Worm (Caenorhabditis elegans) whole organism, late embryonic: ENCODE data around the gene T05C7.7.

Source experiments
- ceh-45 ChIP-seq: fragments of 200-800 bp; sonication (Bioruptor generic); IDR thresholded peaks from 2 replicates; pipeline ENCODE4 v1.3.6; 2022; ENCODE audit warnings: missing genetic modification reagents, missing genetic modification characterization, missing compliant biosample characterization
- ceh-48 ChIP-seq: sonication (generic microtip); optimal IDR thresholded peaks from 2 replicates; lab custom pipeline; 2016; ENCODE audit warnings: missing genetic modification characterization, inconsistent platforms, missing compliant biosample characterization
- gmeb-2 ChIP-seq: sonication (generic microtip); optimal IDR thresholded peaks from 2 replicates; lab custom pipeline; 2016; ENCODE audit warnings: missing genetic modification characterization, inconsistent platforms, missing compliant biosample characterization

ce11 chrIV:58818-59217 lies 2.7 kb upstream of the T05C7.7 start, which contains the start of gene T05C7.5:
- no peak for TF ChIP-seq gmeb-2 (tag; lab: Kevin White, UChicago)
- TF ChIP-seq ceh-48, result no peak
- no peak for TF ChIP-seq ceh-45 (GFP tag; lab: Robert Waterston, UW)
